Fruit fly (Drosophila melanogaster): ENCODE measurements around the gene Afti.

Gene Afti

dm6 chr3R:14327472-14328104 is 1.1 kb upstream of the Afti start, which contains the start of gene spn-B (continued):
- TF ChIP-seq CG13287 (GFP tag; IDR thresholded peaks at IDR 0.05; ENCODE audit: partially characterized antibody) (peak; percentile 18), pum (GFP tag; optimal IDR thresholded peaks at IDR 0.05) (peak; percentile 32), dm (GFP tag; optimal IDR thresholded peaks at IDR 0.05) (no peak), Mrtf (GFP tag; IDR thresholded peaks at IDR 0.05) (peak; percentile 13; the same call in 1 of the 3 replicates), Gsc (GFP tag; IDR thresholded peaks at IDR 0.05) (no peak), CG12299 (tag; optimal IDR thresholded peaks at IDR 0.05) (no peak), tin (GFP tag; optimal IDR thresholded peaks at IDR 0.05) (peak; percentile 70), lola (GFP tag; optimal IDR thresholded peaks at IDR 0.05) (peak in 1 of 3 experiments; percentile 77), CG30431 (GFP tag; optimal IDR thresholded peaks at IDR 0.05) (peak; percentile 45), B-H2 (GFP tag; optimal IDR thresholded peaks at IDR 0.05) (peak; percentile 70), Oli (tag; optimal IDR thresholded peaks at IDR 0.05) (peak; percentile 79), Rx (GFP tag; IDR thresholded peaks at IDR 0.05) (no peak), CG31441 (GFP tag; IDR thresholded peaks at IDR 0.05) (peak; percentile 80), CG16779 (GFP tag; IDR thresholded peaks at IDR 0.05) (no peak), CG4360 (GFP tag; IDR thresholded peaks at IDR 0.05) (no peak), Doc2 (GFP tag; IDR thresholded peaks at IDR 0.05) (no peak), knrl (GFP tag; IDR thresholded peaks at IDR 0.05; ENCODE audit: partially characterized antibody) (no peak; the same call in 2 of the 3 replicates), nerfin-1 (tag; optimal IDR thresholded peaks at IDR 0.05) (peak; percentile 72), slp2 (GFP tag; optimal IDR thresholded peaks at IDR 0.05) (peak; percentile 11), gfzf (GFP tag; optimal IDR thresholded peaks at IDR 0.05) (no peak), vnd (GFP tag; IDR thresholded peaks at IDR 0.05; ENCODE audit: partially characterized antibody) (no peak), CG14860 (GFP tag; IDR thresholded peaks at IDR 0.05; ENCODE audit: partially characterized antibody) (no peak), CG3838 (GFP tag; optimal IDR thresholded peaks at IDR 0.05) (peak; percentile 13), CG2889 (GFP tag; IDR thresholded peaks at IDR 0.05) (no peak), p53 (GFP tag; optimal IDR thresholded peaks at IDR 0.05) (no peak), eve (GFP tag; optimal IDR thresholded peaks at IDR 0.05) (no peak), CG7357 (GFP tag; IDR thresholded peaks at IDR 0.05) (peak; percentile 31; the same call in 1 of the 3 replicates), CG4404 (GFP tag; IDR thresholded peaks at IDR 0.05) (no peak), usp (GFP tag; optimal IDR thresholded peaks at IDR 0.05) (no peak), mld (GFP tag; IDR thresholded peaks at IDR 0.05; ENCODE audit: partially characterized antibody) (no peak), CG15073 (GFP tag; optimal IDR thresholded peaks at IDR 0.05) (no peak), CG15269 (tag; optimal IDR thresholded peaks at IDR 0.05) (peak; percentile 74), luna (GFP tag; optimal IDR thresholded peaks at IDR 0.05) (no peak), Bteb2 (GFP tag; optimal IDR thresholded peaks at IDR 0.05) (peak; percentile 64), CG42726 (GFP tag; IDR thresholded peaks at IDR 0.05; ENCODE audit: partially characterized antibody) (no peak), CG11560 (tag; IDR thresholded peaks at IDR 0.05) (no peak), Stat92E (GFP tag; optimal IDR thresholded peaks at IDR 0.05) (no peak), Elba2 (GFP tag; optimal IDR thresholded peaks at IDR 0.05) (peak; percentile 7), CG11398 (GFP tag; optimal IDR thresholded peaks at IDR 0.05) (no peak), Dp (GFP tag; optimal IDR thresholded peaks at IDR 0.05) (peak; percentile 50), CG16815 (GFP tag; optimal IDR thresholded peaks at IDR 0.05) (peak; percentile 57), stwl (tag; optimal IDR thresholded peaks at IDR 0.05) (peak; percentile 19), pita (GFP tag; optimal IDR thresholded peaks at IDR 0.05) (no peak), cad (GFP tag; optimal IDR thresholded peaks at IDR 0.05) (no peak), CG15011 (GFP tag; optimal IDR thresholded peaks at IDR 0.05) (peak; percentile 67), CG17568 (GFP tag; optimal IDR thresholded peaks at IDR 0.05) (peak; percentile 82), CG7372 (GFP tag; IDR thresholded peaks at IDR 0.05) (peak; percentile 50; the same call in 1 of the 2 replicates), zfh1 (GFP tag; IDR thresholded peaks at IDR 0.05) (peak; percentile 72; the same call in 2 of the 3 replicates), CTCF (GFP tag; optimal IDR thresholded peaks at IDR 0.05) (peak; percentile 49), Sox102F (GFP tag; optimal IDR thresholded peaks at IDR 0.05) (peak; percentile 84)

Data from whole organism, embryonic.